Fruit fly (Drosophila melanogaster): ENCODE measurements around the gene S-Lap2.
A peak's percentile ranks its signal among the peaks of the same experiment; 100 is the strongest.

Gene S-Lap2

DNA sequence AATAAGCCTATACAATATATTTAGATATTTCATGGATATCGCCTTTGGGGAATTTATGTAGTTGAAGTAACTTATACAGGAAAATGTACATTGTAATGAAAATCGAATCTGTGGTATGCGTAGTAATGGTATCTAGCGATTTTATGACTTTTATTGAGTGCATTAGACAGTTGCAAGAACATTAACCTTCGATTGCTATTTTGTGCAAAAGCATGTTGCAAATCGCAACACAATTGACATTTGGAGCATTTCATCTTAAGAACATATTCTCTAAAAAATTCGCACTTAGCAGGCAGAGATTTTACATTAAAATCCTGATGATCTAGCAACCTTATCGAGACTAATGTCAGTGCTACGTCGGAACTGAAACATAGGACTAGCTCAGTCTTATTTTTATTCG lies at the start of gene S-Lap2:
Gene S-Lap2 (plus strand): TSS at position 301 of the 400 bp plus-strand sequence.
- TF ChIP-seq svp (GFP tag) (peak; percentile 58), Hr38 (GFP tag; optimal IDR thresholded peaks at IDR 0.05) (no peak)

DNA sequence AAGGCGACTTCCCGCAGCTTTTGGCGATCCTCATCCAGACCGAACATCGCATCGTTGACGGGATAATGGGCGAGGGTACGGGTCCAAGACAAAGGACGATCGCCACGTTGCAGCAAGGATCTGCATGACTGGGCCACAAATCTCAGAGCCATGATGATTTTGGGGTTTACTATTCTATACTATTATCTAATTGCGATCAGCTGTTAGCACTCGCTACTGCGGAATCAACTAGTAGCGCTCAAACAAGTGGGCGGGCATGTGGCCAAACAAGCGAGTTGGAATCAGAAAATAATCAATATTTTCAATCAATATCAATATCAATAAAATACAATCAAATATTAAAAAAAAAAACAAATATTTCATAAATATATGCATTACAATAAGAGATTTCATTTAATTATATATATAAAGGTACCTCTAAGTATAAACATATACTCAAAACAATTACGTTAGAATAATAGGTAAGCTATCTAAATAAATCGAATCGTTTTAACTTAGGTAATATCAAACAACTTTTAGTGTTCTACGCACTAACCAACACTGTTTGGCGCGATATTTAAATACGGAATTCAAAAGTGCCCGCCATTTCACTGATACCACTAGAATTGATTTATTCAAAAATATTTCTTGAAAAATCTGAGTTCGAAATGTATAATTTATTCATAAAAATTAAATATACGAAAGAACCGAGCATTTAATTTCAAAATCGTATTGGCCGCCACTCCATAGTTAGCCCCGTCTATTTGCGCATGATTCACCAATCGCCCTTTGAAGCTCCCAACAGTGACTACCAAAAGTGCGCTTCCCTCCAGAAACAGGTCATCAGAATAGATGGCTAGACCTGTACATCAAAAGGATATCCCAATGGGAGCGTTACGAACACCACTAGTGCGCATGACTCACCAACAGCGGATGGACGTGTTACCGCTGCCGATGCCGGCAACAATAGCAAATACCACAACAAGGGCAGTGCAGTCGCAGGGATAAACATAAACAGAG lies 43.5 kb upstream of the S-Lap2 start, which contains the start of the genes CG6638 and CG43078:
Gene CG6638 (minus strand): TSS at position 235 of the 999 bp plus-strand sequence.
Gene CG43078 (plus strand): TSS at position 965 of the 999 bp plus-strand sequence.
- TF ChIP-seq vri (GFP tag; optimal IDR thresholded peaks at IDR 0.05) (peak; percentile 72), esn (GFP tag; optimal IDR thresholded peaks at IDR 0.05) (peak; percentile 24), Hr39 (GFP tag; optimal IDR thresholded peaks at IDR 0.05) (no peak), svp (GFP tag) (peak; percentile 21), CG10631 (GFP tag; optimal IDR thresholded peaks at IDR 0.05) (peak; percentile 42), acj6 (GFP tag; optimal IDR thresholded peaks at IDR 0.05) (no peak), eg (GFP tag; IDR thresholded peaks at IDR 0.05) (0 out of 3 replicates have a peak, but pooled peaks have one; percentile 13)

DNA sequence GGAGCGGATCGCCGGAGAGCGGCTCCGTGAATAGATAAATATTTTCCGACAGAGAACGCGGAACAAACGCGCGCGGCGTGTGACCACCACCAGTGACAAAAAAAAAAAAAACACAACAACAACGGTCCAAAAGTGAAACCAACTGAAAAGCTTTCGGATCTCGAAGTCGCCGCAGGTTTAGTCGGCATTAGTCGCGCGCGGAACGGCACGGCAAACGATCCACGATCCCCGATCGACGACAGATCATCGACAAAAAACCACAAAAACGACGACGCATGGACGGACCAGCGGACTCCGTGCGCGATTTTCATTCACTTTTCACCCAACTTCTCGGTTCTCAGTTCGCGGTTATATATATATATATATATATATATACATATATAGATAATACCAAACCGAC lies 41.2 kb upstream of the S-Lap2 start:
- TF ChIP-seq CG9139 (GFP tag; optimal IDR thresholded peaks at IDR 0.05): no peak
- TF ChIP-seq CG15336 (GFP tag; IDR thresholded peaks at IDR 0.05): 0 out of 2 replicates have a peak, but pooled peaks have one; percentile 9
- TF ChIP-seq CG4318 (GFP tag; optimal IDR thresholded peaks at IDR 0.05): no peak

DNA sequence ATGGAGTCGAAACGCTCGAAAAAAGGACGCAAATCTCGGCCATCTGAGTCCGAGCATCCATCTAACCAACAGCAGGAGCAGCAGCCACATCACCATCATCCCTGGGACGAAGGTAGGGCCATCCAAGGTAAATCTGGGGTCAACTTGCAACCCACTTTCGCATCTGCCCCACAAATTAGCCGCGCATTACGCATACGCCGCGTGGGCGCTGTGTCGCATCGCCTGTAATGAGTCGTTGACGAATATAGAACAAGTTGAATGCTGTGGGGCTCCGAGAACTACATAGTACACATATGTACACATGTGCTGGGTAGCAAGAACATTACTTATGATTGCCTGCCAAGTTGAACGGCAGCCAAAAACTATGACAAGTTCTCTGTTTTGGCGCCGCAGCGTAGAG lies 40.2 kb upstream of the S-Lap2 start:
- TF ChIP-seq CG7368 (GFP tag; optimal IDR thresholded peaks at IDR 0.05) (no peak), CG11902 (GFP tag; optimal IDR thresholded peaks at IDR 0.05) (no peak), CG1621 (tag; optimal IDR thresholded peaks at IDR 0.05) (no peak), CG8319 (GFP tag; optimal IDR thresholded peaks at IDR 0.05) (no peak), CG3032 (tag; optimal IDR thresholded peaks at IDR 0.05) (no peak), dac (GFP tag; optimal IDR thresholded peaks at IDR 0.05) (no peak), CG11762 (GFP tag; optimal IDR thresholded peaks at IDR 0.05; ENCODE audit: insufficient read depth) (no peak), vri (GFP tag; optimal IDR thresholded peaks at IDR 0.05) (no peak), CG8632 (GFP tag; optimal IDR thresholded peaks at IDR 0.05) (no peak), CG32006 (GFP tag; optimal IDR thresholded peaks at IDR 0.05) (no peak), pdm3 (GFP tag; optimal IDR thresholded peaks at IDR 0.05) (no peak)

DNA sequence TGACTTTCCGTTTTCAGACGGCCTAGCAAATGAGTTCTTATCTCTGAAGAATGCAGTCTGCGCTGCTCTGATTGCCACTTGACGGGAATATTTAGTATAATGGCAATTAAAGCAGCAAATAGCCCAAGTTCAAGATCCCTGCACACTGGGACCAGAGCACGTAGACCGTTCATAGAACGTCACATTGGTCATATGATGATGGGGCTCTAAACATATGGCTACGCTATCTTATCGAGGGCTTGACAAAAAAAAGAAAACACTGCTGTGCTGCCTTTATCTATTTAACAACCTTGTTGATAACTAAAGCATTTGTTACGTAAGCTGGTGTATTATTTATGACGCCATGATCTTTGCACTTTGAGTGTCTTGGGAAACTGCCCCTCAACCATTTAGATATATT lies 38.9 kb upstream of the S-Lap2 start:
- TF ChIP-seq CG15336 (GFP tag; IDR thresholded peaks at IDR 0.05) (no peak), Hr38 (GFP tag; optimal IDR thresholded peaks at IDR 0.05) (no peak), achi (GFP tag; optimal IDR thresholded peaks at IDR 0.05) (no peak), dsx (GFP tag; optimal IDR thresholded peaks at IDR 0.05; ENCODE audit: poor library complexity, severe bottlenecking) (no peak), Hr4 (GFP tag; optimal IDR thresholded peaks at IDR 0.05) (no peak), CG11294 (GFP tag; IDR thresholded peaks at IDR 0.05) (no peak), net (GFP tag; optimal IDR thresholded peaks at IDR 0.05) (no peak), esn (GFP tag; optimal IDR thresholded peaks at IDR 0.05) (no peak), Sox102F (GFP tag; optimal IDR thresholded peaks at IDR 0.05) (no peak), CG6792 (GFP tag; optimal IDR thresholded peaks at IDR 0.05) (no peak), OdsH (GFP tag; optimal IDR thresholded peaks at IDR 0.05) (no peak), CG8632 (GFP tag; optimal IDR thresholded peaks at IDR 0.05) (no peak), vri (GFP tag; optimal IDR thresholded peaks at IDR 0.05) (peak; percentile 73), CG10631 (GFP tag; optimal IDR thresholded peaks at IDR 0.05) (no peak), CG31627 (GFP tag; optimal IDR thresholded peaks at IDR 0.05) (no peak), ss (GFP tag; optimal IDR thresholded peaks at IDR 0.05) (no peak), svp (GFP tag) (peak; percentile 60), CG1621 (tag; optimal IDR thresholded peaks at IDR 0.05) (no peak), CG6163 (GFP tag; IDR thresholded peaks at IDR 0.05) (no peak), dac (GFP tag; optimal IDR thresholded peaks at IDR 0.05) (no peak), Eip78C (GFP tag) (peak; percentile 3)

Data from whole organism, prepupa.